Worm (Caenorhabditis elegans): ENCODE results near the gene ivns-1.

ivns-1 gene

ce11 chrX:12665799-12666198 lies 31.6 kb upstream of the ivns-1 start:
- TF ChIP-seq hmg-1.2 (GFP tag; IDR thresholded peaks at IDR 0.05): no peak
- TF ChIP-seq ama-1 (optimal IDR thresholded peaks at IDR 0.05): peak; percentile 71
- no peak for TF ChIP-seq ama-1 (GFP tag; optimal IDR thresholded peaks at IDR 0.05)

ce11 chrX:12664987-12665451 lies 30.9 kb upstream of the ivns-1 start:
- peak; percentile 40 for TF ChIP-seq F22D6.2 (tag; optimal IDR thresholded peaks at IDR 0.05)
- peak; percentile 83 for TF ChIP-seq egl-18 (GFP tag; IDR thresholded peaks at IDR 0.05)
- TF ChIP-seq ccch-3 (GFP tag; optimal IDR thresholded peaks at IDR 0.05): peak; percentile 34
- peak; percentile 77 for TF ChIP-seq ztf-26 (tag; optimal IDR thresholded peaks at IDR 0.05)
- peak; percentile 5 for TF ChIP-seq F55B11.4 (tag; optimal IDR thresholded peaks at IDR 0.05; ENCODE audit: borderline replicate concordance, insufficient read depth)
- peak; percentile 95 for TF ChIP-seq ztf-25 (GFP tag; IDR thresholded peaks at IDR 0.05)
- peak; percentile 96 for TF ChIP-seq him-1 (tag; optimal IDR thresholded peaks at IDR 0.05)
- TF ChIP-seq attf-6 (GFP tag; IDR thresholded peaks at IDR 0.05): 0 out of 2 replicates have a peak, but pooled peaks have one; percentile 50
- peak; percentile 95 for TF ChIP-seq rpc-1 (optimal IDR thresholded peaks at IDR 0.05)
- peak; percentile 96 for TF ChIP-seq rpc-1 (tag; optimal IDR thresholded peaks at IDR 0.05)
- no peak; the same call in 1 of the 2 replicates for TF ChIP-seq C17E4.6 (GFP tag; IDR thresholded peaks at IDR 0.05)
- peak; percentile 89 for TF ChIP-seq F52B5.7 (tag; optimal IDR thresholded peaks at IDR 0.05)
- TF ChIP-seq ceh-100 (GFP tag; IDR thresholded peaks at IDR 0.05): peak; percentile 62
- peak; percentile 52 for TF ChIP-seq tlf-1 (GFP tag; optimal IDR thresholded peaks at IDR 0.05)
- TF ChIP-seq attf-5 (GFP tag; optimal IDR thresholded peaks at IDR 0.05): peak; percentile 84
- TF ChIP-seq snpc-4 (GFP tag; optimal IDR thresholded peaks at IDR 0.05): peak; percentile 79
- peak in 3 of 4 experiments; percentile 45 to 76 (median 62) for TF ChIP-seq snpc-4 (tag; optimal IDR thresholded peaks at IDR 0.05)
- TF ChIP-seq F37B4.10 (GFP tag; IDR thresholded peaks at IDR 0.05): no peak
- peak; percentile 51 for TF ChIP-seq mel-28 (tag; optimal IDR thresholded peaks at IDR 0.05; ENCODE audit: borderline replicate concordance)
- TF ChIP-seq athp-1 (tag; optimal IDR thresholded peaks at IDR 0.05): peak; percentile 83
- peak; percentile 81 for TF ChIP-seq nhr-179 (tag; optimal IDR thresholded peaks at IDR 0.05)
- TF ChIP-seq tbx-9 (tag; optimal IDR thresholded peaks at IDR 0.05; ENCODE audit: borderline replicate concordance): peak; percentile 86
- TF ChIP-seq atf-7 (tag; optimal IDR thresholded peaks at IDR 0.05): peak; percentile 73
- peak; percentile 39 for TF ChIP-seq akir-1 (GFP tag; optimal IDR thresholded peaks at IDR 0.05)
- peak; percentile 82 for TF ChIP-seq ztf-6 (GFP tag; IDR thresholded peaks at IDR 0.05)
- peak; percentile 78; the same call in 1 of the 2 replicates for TF ChIP-seq K11D2.4 (GFP tag; IDR thresholded peaks at IDR 0.05)
- TF ChIP-seq hlh-26 (GFP tag; conservative IDR thresholded peaks at IDR 0.05): no peak
- TF ChIP-seq lin-35 (GFP tag; optimal IDR thresholded peaks at IDR 0.05): peak in 1 of 3 experiments; percentile 82
- no peak for TF ChIP-seq lag-1 (GFP tag; IDR thresholded peaks at IDR 0.05)
- peak; percentile 30; the same call in 1 of the 2 replicates for TF ChIP-seq Y79H2A.3 (GFP tag; conservative IDR thresholded peaks at IDR 0.05)
- peak; percentile 90; the same call in 1 of the 2 replicates for TF ChIP-seq cebp-2 (GFP tag; IDR thresholded peaks at IDR 0.05)
- TF ChIP-seq madf-10 (tag; optimal IDR thresholded peaks at IDR 0.05): peak; percentile 77
- TF ChIP-seq ceh-58 (GFP tag; IDR thresholded peaks at IDR 0.05): 0 out of 2 replicates have a peak, but pooled peaks have one; percentile 82
- peak; percentile 70 for TF ChIP-seq T07F8.4 (tag; optimal IDR thresholded peaks at IDR 0.05)
- TF ChIP-seq snpc-1.3 (tag; optimal IDR thresholded peaks at IDR 0.05; ENCODE audit: insufficient read depth): peak; percentile 78
- no peak for TF ChIP-seq efl-1 (GFP tag; optimal IDR thresholded peaks at IDR 0.05)
- peak; percentile 98 for TF ChIP-seq tbp1 (GFP tag; optimal IDR thresholded peaks at IDR 0.05)
- peak; percentile 89; the same call in 1 of the 2 replicates for TF ChIP-seq nhr-120 (GFP tag; IDR thresholded peaks at IDR 0.05)
- TF ChIP-seq F23B12.7 (tag; optimal IDR thresholded peaks at IDR 0.05; ENCODE audit: insufficient read depth): peak; percentile 73
- TF ChIP-seq madf-8 (GFP tag; conservative IDR thresholded peaks at IDR 0.05): no peak; the same call in 1 of the 2 replicates
- TF ChIP-seq F49E8.2 (tag; optimal IDR thresholded peaks at IDR 0.05; ENCODE audit: insufficient read depth): peak; percentile 54
- TF ChIP-seq mes-4 (tag; optimal IDR thresholded peaks at IDR 0.05): peak; percentile 85
- no peak for TF ChIP-seq nfya-2 (GFP tag; IDR thresholded peaks at IDR 0.05)
- TF ChIP-seq let-607 (tag; optimal IDR thresholded peaks at IDR 0.05): peak; percentile 64 to 75
